Worm (Caenorhabditis elegans) whole organism, L1 larva: ENCODE measurements around the gene puf-11.

Experiments
- C04F5.9 ChIP-seq: sonication (generic microtip); optimal IDR thresholded peaks from 2 replicates; lab custom pipeline; 2016; ENCODE audit warnings: missing genetic modification characterization, missing compliant biosample characterization
- C16A3.4 ChIP-seq: fragments of 150-350 bp; optimal IDR thresholded peaks from 2 replicates; lab custom pipeline; 2014; ENCODE audit warnings: missing biosample characterization, missing genetic modification characterization
- C34B4.2 ChIP-seq: sonication (generic microtip); optimal IDR thresholded peaks from 2 replicates; lab custom pipeline; 2017; ENCODE audit warnings: mild to moderate bottlenecking, missing genetic modification characterization, missing compliant biosample characterization
- F16B12.6 ChIP-seq: fragments of 150-350 bp; optimal IDR thresholded peaks from 2 replicates; lab custom pipeline; 2014; ENCODE audit warnings: missing biosample characterization, missing genetic modification characterization
- alr-1 ChIP-seq: fragments of 200-800 bp; sonication (Bioruptor generic); optimal IDR thresholded peaks from 2 replicates; lab custom pipeline; 2018; ENCODE audit warnings: borderline replicate concordance, mild to moderate bottlenecking, missing genetic modification characterization, missing compliant biosample characterization
- aly-2 ChIP-seq: fragments of 150-350 bp; optimal IDR thresholded peaks from 2 replicates; lab custom pipeline; 2014; ENCODE audit warnings: missing biosample characterization, missing genetic modification characterization
- ama-1 ChIP-seq: fragments of 150-350 bp; optimal IDR thresholded peaks from 2 replicates; lab custom pipeline; 2014
- blmp-1 ChIP-seq: fragments of 150-350 bp; optimal IDR thresholded peaks from 2 replicates; lab custom pipeline; 2014; ENCODE audit warnings: missing biosample characterization, missing genetic modification characterization
- ceh-63 ChIP-seq: fragments of 200-800 bp; sonication (Bioruptor generic); optimal IDR thresholded peaks from 2 replicates; lab custom pipeline; 2018; ENCODE audit warnings: mild to moderate bottlenecking, missing genetic modification characterization, missing compliant biosample characterization
- ceh-8 ChIP-seq: fragments of 200-800 bp; sonication (Bioruptor generic); optimal IDR thresholded peaks from 2 replicates; lab custom pipeline; 2018; ENCODE audit warnings: mild to moderate bottlenecking, missing genetic modification characterization, moderate library complexity, missing compliant biosample characterization
- ceh-82 ChIP-seq, 3 experiments: fragments of 150-350 bp in 1 of 3; sonication (generic microtip) in 2 of 3; optimal IDR thresholded peaks; 2 replicates each; lab custom pipeline; 2014 to 2017; ENCODE audit warnings: missing biosample characterization in 3 of 3, missing genetic modification characterization in 3 of 3
- ceh-90 ChIP-seq: sonication (generic microtip); optimal IDR thresholded peaks from 2 replicates; lab custom pipeline; 2016; ENCODE audit warnings: missing genetic modification characterization, missing compliant biosample characterization
- ces-1 ChIP-seq: fragments of 150-350 bp; optimal IDR thresholded peaks from 2 replicates; lab custom pipeline; 2014; ENCODE audit warnings: missing biosample characterization, missing genetic modification reagents, missing genetic modification characterization
- dsc-1 ChIP-seq: sonication (generic microtip); optimal IDR thresholded peaks from 2 replicates; lab custom pipeline; 2016; ENCODE audit warnings: mild to moderate bottlenecking, missing genetic modification characterization, missing compliant biosample characterization
- efl-1 ChIP-seq, 4 experiments: fragments of 150-350 bp; optimal IDR thresholded peaks in 3 of 4; peaks in 1 of 4; 1 replicate in 1 of 4; 2 replicates in 3 of 4; lab custom pipeline; 2014; ENCODE audit warnings: missing biosample characterization in 2 of 4, missing genetic modification characterization in 2 of 4, missing genetic modification reagents in 2 of 4
- egl-13 ChIP-seq: sonication (generic microtip); optimal IDR thresholded peaks from 2 replicates; lab custom pipeline; 2016; ENCODE audit warnings: missing genotype, missing genetic modification reagents, missing genetic modification characterization, missing compliant biosample characterization
- ets-5 ChIP-seq: fragments of 200-800 bp; sonication (Bioruptor generic); IDR thresholded peaks from 2 replicates; pipeline ENCODE4 v1.3.6; 2022; ENCODE audit warnings: missing genetic modification characterization, missing compliant biosample characterization
- fkh-10 ChIP-seq: sonication (generic microtip); optimal IDR thresholded peaks from 2 replicates; lab custom pipeline; 2017; ENCODE audit warnings: missing biosample characterization, missing genetic modification reagents, missing genetic modification characterization
- grh-1 ChIP-seq: fragments of 200-800 bp; sonication (Bioruptor generic); IDR thresholded peaks from 2 replicates; pipeline ENCODE4 v1.3.6; 2022; ENCODE audit warnings: missing genetic modification reagents, missing genetic modification characterization, missing compliant biosample characterization
- hlh-17 ChIP-seq: fragments of 200-800 bp; sonication (Bioruptor generic); optimal IDR thresholded peaks from 2 replicates; lab custom pipeline; 2018; ENCODE audit warnings: missing genetic modification characterization, mild to moderate bottlenecking, missing compliant biosample characterization, moderate library complexity, borderline replicate concordance
- hlh-4 ChIP-seq: sonication (generic microtip); optimal IDR thresholded peaks from 2 replicates; lab custom pipeline; 2016; ENCODE audit warnings: mild to moderate bottlenecking, missing genetic modification characterization, missing compliant biosample characterization
- hpl-2 ChIP-seq: fragments of 150-350 bp; optimal IDR thresholded peaks from 2 replicates; lab custom pipeline; 2014; ENCODE audit warnings: missing biosample characterization, missing genetic modification reagents, missing genetic modification characterization
- lin-13 ChIP-seq: fragments of 150-350 bp; optimal IDR thresholded peaks from 2 replicates; lab custom pipeline; 2014; ENCODE audit warnings: missing biosample characterization, missing genetic modification reagents, missing genetic modification characterization
- lin-14 ChIP-seq: fragments of 200-800 bp; sonication (Bioruptor generic); optimal IDR thresholded peaks from 2 replicates; lab custom pipeline; 2018; ENCODE audit warnings: mild to moderate bottlenecking, missing genetic modification characterization, moderate library complexity, missing compliant biosample characterization
- lin-15B ChIP-seq: fragments of 150-350 bp; sonication (generic microtip); optimal IDR thresholded peaks from 3 replicates; lab custom pipeline; 2014; ENCODE audit warnings: missing biosample characterization, missing genetic modification characterization
- lin-39 ChIP-seq: fragments of 150-350 bp; optimal IDR thresholded peaks from 2 replicates; lab custom pipeline; 2014; ENCODE audit warnings: missing biosample characterization, missing genetic modification reagents, missing genetic modification characterization
- mab-9 ChIP-seq: fragments of 200-800 bp; sonication (Bioruptor generic); IDR thresholded peaks from 2 replicates; pipeline ENCODE4 v1.3.6; 2022; ENCODE audit warnings: missing genetic modification reagents, missing genetic modification characterization, missing compliant biosample characterization
- mdl-1 ChIP-seq, 2 experiments: fragments of 150-350 bp; optimal IDR thresholded peaks; 2 replicates each; lab custom pipeline; 2014 to 2017; ENCODE audit warnings: missing biosample characterization in 2 of 2, missing genetic modification characterization in 2 of 2, inconsistent platforms in 1 of 2
- mef-2 ChIP-seq: fragments of 150-350 bp; optimal IDR thresholded peaks from 2 replicates; lab custom pipeline; 2014; ENCODE audit warnings: missing biosample characterization, missing genetic modification characterization
- mep-1 ChIP-seq: fragments of 150-350 bp; optimal IDR thresholded peaks from 2 replicates; lab custom pipeline; 2014; ENCODE audit warnings: missing biosample characterization, missing genetic modification characterization
- nhr-11 ChIP-seq: fragments of 150-350 bp; optimal IDR thresholded peaks from 2 replicates; lab custom pipeline; 2014; ENCODE audit warnings: missing biosample characterization, missing genetic modification characterization
- nhr-71 ChIP-seq: sonication (generic microtip); optimal IDR thresholded peaks from 2 replicates; lab custom pipeline; 2016; ENCODE audit warnings: mild to moderate bottlenecking, missing genetic modification characterization, moderate library complexity, missing compliant biosample characterization
- nhr-85 ChIP-seq: sonication (generic microtip); peaks from one replicate; lab custom pipeline; 2016; ENCODE audit warnings: missing genetic modification characterization, inconsistent platforms, missing compliant biosample characterization
- nhr-90 ChIP-seq: sonication (generic microtip); optimal IDR thresholded peaks from 2 replicates; lab custom pipeline; 2016; ENCODE audit warnings: mild to moderate bottlenecking, missing genetic modification characterization, missing compliant biosample characterization; ENCODE audit not compliant: poor library complexity
- pqm-1 ChIP-seq: sonication (generic microtip); optimal IDR thresholded peaks from 3 replicates; lab custom pipeline; 2017; ENCODE audit warnings: missing biosample characterization, missing genetic modification characterization
- rnt-1 ChIP-seq: sonication (generic microtip); optimal IDR thresholded peaks from 2 replicates; lab custom pipeline; 2016; ENCODE audit warnings: mild to moderate bottlenecking, missing genetic modification characterization, moderate library complexity, missing compliant biosample characterization
- skn-1 ChIP-seq: fragments of 150-350 bp; optimal IDR thresholded peaks from 2 replicates; lab custom pipeline; 2014; ENCODE audit warnings: missing biosample characterization, missing genetic modification characterization
- snpc-4 ChIP-seq: fragments of 150-350 bp; optimal IDR thresholded peaks from 2 replicates; lab custom pipeline; 2014; ENCODE audit warnings: missing biosample characterization, missing genetic modification characterization
- snu-23 ChIP-seq: sonication (generic microtip); optimal IDR thresholded peaks from 2 replicates; lab custom pipeline; 2016; ENCODE audit warnings: missing genetic modification characterization, missing compliant biosample characterization
- sox-4 ChIP-seq: sonication (generic microtip); optimal IDR thresholded peaks from 2 replicates; lab custom pipeline; 2016; ENCODE audit warnings: missing genetic modification characterization, missing compliant biosample characterization
- sptf-1 ChIP-seq: fragments of 150-350 bp; optimal IDR thresholded peaks from 2 replicates; lab custom pipeline; 2014; ENCODE audit warnings: missing biosample characterization, missing genetic modification characterization
- swsn-7 ChIP-seq: sonication (generic microtip); optimal IDR thresholded peaks from 2 replicates; lab custom pipeline; 2016; ENCODE audit warnings: missing genetic modification characterization, missing compliant biosample characterization
- tbx-2 ChIP-seq: sonication (generic microtip); optimal IDR thresholded peaks from 2 replicates; lab custom pipeline; 2016; ENCODE audit warnings: missing genetic modification characterization, missing compliant biosample characterization
- tlp-1 ChIP-seq: fragments of 150-350 bp; optimal IDR thresholded peaks from 2 replicates; lab custom pipeline; 2014; ENCODE audit warnings: missing biosample characterization, missing genetic modification characterization
- unc-130 ChIP-seq: fragments of 150-350 bp; optimal IDR thresholded peaks from 2 replicates; lab custom pipeline; 2017; ENCODE audit warnings: missing biosample characterization, missing genetic modification characterization, inconsistent platforms
- unc-62 ChIP-seq: fragments of 150-350 bp; optimal IDR thresholded peaks from 2 replicates; lab custom pipeline; 2014; ENCODE audit warnings: missing biosample characterization, missing genetic modification reagents, missing genetic modification characterization
- unc-86 ChIP-seq: sonication (generic microtip); optimal IDR thresholded peaks from 2 replicates; lab custom pipeline; 2016; ENCODE audit warnings: missing genetic modification characterization, missing compliant biosample characterization
- vab-15 ChIP-seq: sonication (generic microtip); optimal IDR thresholded peaks from 2 replicates; lab custom pipeline; 2017; ENCODE audit warnings: missing genotype, mild to moderate bottlenecking, missing genetic modification characterization, missing compliant biosample characterization
- xbp-1 ChIP-seq: sonication (generic microtip); optimal IDR thresholded peaks from 2 replicates; lab custom pipeline; 2016; ENCODE audit warnings: missing genetic modification characterization, missing compliant biosample characterization
- zag-1 ChIP-seq: fragments of 150-350 bp; optimal IDR thresholded peaks from 2 replicates; lab custom pipeline; 2014; ENCODE audit warnings: missing biosample characterization, missing genetic modification characterization
- zip-4 ChIP-seq: fragments of 200-800 bp; sonication (Bioruptor generic); optimal IDR thresholded peaks from 2 replicates; lab custom pipeline; 2018; ENCODE audit warnings: mild to moderate bottlenecking, missing genetic modification characterization, moderate library complexity, missing compliant biosample characterization
- ztf-11 ChIP-seq, 2 experiments: sonication (generic microtip); optimal IDR thresholded peaks; 2 replicates each; lab custom pipeline; 2016 to 2017; ENCODE audit warnings: missing genetic modification characterization in 2 of 2, missing biosample characterization in 1 of 2, missing compliant biosample characterization in 1 of 2
- ztf-4 ChIP-seq: fragments of 150-350 bp; optimal IDR thresholded peaks from 2 replicates; lab custom pipeline; 2014; ENCODE audit warnings: missing biosample characterization, missing genetic modification characterization

Gene puf-11

ce11 chrIV:6376473-6377115 lies 44.8 kb upstream of the puf-11 start, which contains the start of the genes hrpf-2 and bli-6 (continued):
- no peak for TF ChIP-seq nhr-11 (tag; lab: Kevin White, UChicago)
- TF ChIP-seq C16A3.4 (tag; lab: Kevin White, UChicago): peak; percentile 84
- TF ChIP-seq snu-23 (GFP tag; lab: Kevin White, UChicago): peak; percentile 85
- TF ChIP-seq ces-1 (GFP tag; lab: Kevin White, UChicago): no peak
- no peak for TF ChIP-seq tlp-1 (tag; lab: Kevin White, UChicago)
- peak; percentile 87 for TF ChIP-seq efl-1 (optimal IDR thresholded peaks at IDR 0.05; lab: Kevin White, UChicago)
- peak; percentile 83 to 98 for TF ChIP-seq efl-1 (GFP tag; optimal IDR thresholded peaks at IDR 0.05 in 1 of 2; lab: Kevin White, UChicago)
- TF ChIP-seq pqm-1: no peak
- TF ChIP-seq grh-1 (GFP tag; lab: Robert Waterston, UW): no peak
- peak; percentile 74 for TF ChIP-seq xbp-1 (tag; lab: Kevin White, UChicago)
- TF ChIP-seq hlh-4 (tag; lab: Kevin White, UChicago): no peak
- peak; percentile 5 for TF ChIP-seq vab-15 (tag; lab: Kevin White, UChicago)
- peak; percentile 54 for TF ChIP-seq egl-13
- no peak for TF ChIP-seq blmp-1 (tag; lab: Kevin White, UChicago)
- TF ChIP-seq unc-62 (GFP tag; lab: Kevin White, UChicago): no peak
- TF ChIP-seq skn-1 (tag; lab: Kevin White, UChicago): peak; percentile 91
- peak; percentile 63 for TF ChIP-seq nhr-90 (tag; lab: Kevin White, UChicago)
- TF ChIP-seq fkh-10 (GFP tag; lab: Kevin White, UChicago): no peak
- no peak for TF ChIP-seq aly-2 (tag; lab: Kevin White, UChicago)
- TF ChIP-seq tbx-2 (tag; lab: Kevin White, UChicago): peak; percentile 76
- no peak for TF ChIP-seq ztf-4 (tag; lab: Kevin White, UChicago)
- TF ChIP-seq sptf-1 (tag; lab: Kevin White, UChicago): no peak
- TF ChIP-seq swsn-7 (tag; lab: Kevin White, UChicago): peak; percentile 72
- peak; percentile 20 to 78 (median 46) for TF ChIP-seq ceh-82 (tag; optimal IDR thresholded peaks at IDR 0.05; lab: Kevin White, UChicago)
- peak; percentile 92 for TF ChIP-seq mep-1
- TF ChIP-seq lin-14 (GFP tag; lab: Kevin White, UChicago): peak; percentile 77
- TF ChIP-seq F16B12.6 (tag; lab: Kevin White, UChicago): peak; percentile 95
- TF ChIP-seq hlh-17 (GFP tag; lab: Kevin White, UChicago): no peak
- no peak for TF ChIP-seq C34B4.2 (tag; lab: Kevin White, UChicago)
- TF ChIP-seq rnt-1: peak; percentile 82
- TF ChIP-seq unc-86 (tag; lab: Kevin White, UChicago): peak; percentile 77
- TF ChIP-seq dsc-1 (tag; lab: Kevin White, UChicago): peak; percentile 72
- TF ChIP-seq lin-39 (tag; lab: Kevin White, UChicago): peak; percentile 30
- peak; percentile 34 for TF ChIP-seq unc-130 (tag; lab: Kevin White, UChicago)
- TF ChIP-seq zip-4: peak; percentile 3
- peak in 1 of 2 experiments; percentile 54 for TF ChIP-seq mdl-1 (tag; optimal IDR thresholded peaks at IDR 0.05; lab: Kevin White, UChicago)
- TF ChIP-seq alr-1 (tag; lab: Kevin White, UChicago): no peak
- peak; percentile 89 for TF ChIP-seq nhr-71 (tag; lab: Kevin White, UChicago)
- no peak for TF ChIP-seq zag-1 (tag; lab: Kevin White, UChicago)
- no peak for TF ChIP-seq ceh-8 (GFP tag; lab: Kevin White, UChicago)
- peak in 1 of 2 experiments; percentile 31 for TF ChIP-seq ztf-11 (tag; optimal IDR thresholded peaks at IDR 0.05; lab: Kevin White, UChicago)
- TF ChIP-seq ceh-90 (tag; lab: Kevin White, UChicago): no peak
- peak; percentile 59 for TF ChIP-seq snpc-4 (tag; lab: Kevin White, UChicago)
- TF ChIP-seq C04F5.9 (tag; lab: Kevin White, UChicago): peak; percentile 53
- TF ChIP-seq ceh-63: no peak
- TF ChIP-seq nhr-85: peak; percentile 86
- no peak for TF ChIP-seq ama-1
- no peak for TF ChIP-seq ets-5 (GFP tag; lab: Robert Waterston, UW)
- TF ChIP-seq mef-2 (tag; lab: Kevin White, UChicago): no peak
- no peak for TF ChIP-seq mab-9 (GFP tag; lab: Robert Waterston, UW)
- TF ChIP-seq hpl-2 (GFP tag; lab: Kevin White, UChicago): no peak
- peak; percentile 74 for TF ChIP-seq lin-13
- peak; percentile 4 for TF ChIP-seq sox-4 (tag; lab: Kevin White, UChicago)
- peak; percentile 93 for TF ChIP-seq lin-15B (tag; lab: Kevin White, UChicago)
